Fruit fly (Drosophila melanogaster) whole organism, embryonic: ENCODE data around the gene CG14631.

ENCODE experiments used
- Awh ChIP-seq: fragments of 200-800 bp; sonication (Bioruptor generic); IDR thresholded peaks from 2 replicates; pipeline ENCODE4, ENCODE4 v1.3.6; 2022; ENCODE audit warnings: missing biosample characterization, missing genetic modification characterization
- B-H1 ChIP-seq: fragments of 200-800 bp; sonication (Bioruptor generic); IDR thresholded peaks from 3 replicates; pipeline ENCODE4 v1.3.6; 2022; ENCODE audit warnings: missing biosample characterization, missing genetic modification characterization
- Bteb2 ChIP-seq: fragments of 200-800 bp; sonication (Bioruptor generic); optimal IDR thresholded peaks from 2 replicates; lab custom pipeline; 2016; ENCODE audit warnings: missing biosample characterization, missing genetic modification characterization
- CG11085 ChIP-seq: fragments of 200-800 bp; sonication (Bioruptor generic); IDR thresholded peaks from 2 replicates; pipeline ENCODE4 v1.3.6; 2022; ENCODE audit warnings: missing biosample characterization, missing genetic modification characterization
- CG11398 ChIP-seq: fragments of 200-800 bp; sonication (Bioruptor generic); optimal IDR thresholded peaks from 2 replicates; lab custom pipeline; 2016; ENCODE audit warnings: missing biosample characterization, missing genetic modification characterization
- CG13287 ChIP-seq: fragments of 200-800 bp; sonication (Bioruptor generic); IDR thresholded peaks from 2 replicates; pipeline ENCODE4 v1.3.6; 2022; ENCODE audit warnings: missing biosample characterization, missing genetic modification characterization; ENCODE audit not compliant: partially characterized antibody
- CG15269 ChIP-seq: fragments of 200-800 bp; sonication (Bioruptor generic); optimal IDR thresholded peaks from 2 replicates; lab custom pipeline; 2018; ENCODE audit warnings: missing biosample characterization, mild to moderate bottlenecking, missing genetic modification characterization, moderate library complexity
- CG15601 ChIP-seq: fragments of 200-800 bp; sonication (Bioruptor generic); optimal IDR thresholded peaks from 3 replicates; lab custom pipeline; 2019; ENCODE audit warnings: missing biosample characterization, mild to moderate bottlenecking, missing genetic modification characterization, moderate library complexity
- CG18262 ChIP-seq: fragments of 200-800 bp; optimal IDR thresholded peaks from 3 replicates; lab custom pipeline; 2019; ENCODE audit warnings: missing biosample characterization, mild to moderate bottlenecking, missing genetic modification characterization, moderate library complexity
- CG2875 ChIP-seq: fragments of 200-800 bp; sonication (Bioruptor generic); optimal IDR thresholded peaks from 2 replicates; lab custom pipeline; 2017; ENCODE audit warnings: missing biosample characterization, mild to moderate bottlenecking, missing genetic modification characterization, missing genetic modification reagents
- CG3281 ChIP-seq: fragments of 200-800 bp; sonication (Bioruptor generic); optimal IDR thresholded peaks from 3 replicates; lab custom pipeline; 2017; ENCODE audit warnings: missing biosample characterization, mild to moderate bottlenecking, missing genetic modification characterization
- CG3407 ChIP-seq: fragments of 200-800 bp; sonication (Bioruptor generic); optimal IDR thresholded peaks from 2 replicates; lab custom pipeline; 2018; ENCODE audit warnings: missing biosample characterization, mild to moderate bottlenecking, missing genetic modification characterization
- CG34376 ChIP-seq: fragments of 200-800 bp; sonication (Bioruptor generic); optimal IDR thresholded peaks from 2 replicates; lab custom pipeline; 2018; ENCODE audit warnings: missing biosample characterization, mild to moderate bottlenecking, missing genetic modification characterization
- CG42726 ChIP-seq: fragments of 200-800 bp; sonication (Bioruptor generic); IDR thresholded peaks from 2 replicates; pipeline ENCODE4 v1.3.6; 2022; ENCODE audit warnings: missing biosample characterization, missing genetic modification characterization; ENCODE audit not compliant: partially characterized antibody
- CG6791 ChIP-seq: fragments of 200-800 bp; sonication (Bioruptor generic); IDR thresholded peaks from 3 replicates; pipeline ENCODE4 v1.3.6; 2022; ENCODE audit warnings: missing biosample characterization, missing genetic modification characterization; ENCODE audit not compliant: partially characterized antibody
- CG8944 ChIP-seq: fragments of 200-800 bp; sonication (Bioruptor generic); optimal IDR thresholded peaks from 3 replicates; lab custom pipeline; 2016; ENCODE audit warnings: missing biosample characterization, missing genetic modification characterization
- Chrac-16 ChIP-seq: fragments of 200-800 bp; sonication (Bioruptor generic); optimal IDR thresholded peaks from 3 replicates; lab custom pipeline; 2016; ENCODE audit warnings: missing biosample characterization, missing genetic modification characterization
- Dref ChIP-seq: fragments of 200-800 bp; sonication (Bioruptor generic); IDR thresholded peaks from 2 replicates; pipeline ENCODE4 v1.3.6; 2022; ENCODE audit warnings: missing biosample characterization, missing genetic modification characterization
- E2f1 ChIP-seq: fragments of 200-800 bp; sonication (Bioruptor generic); IDR thresholded peaks from 2 replicates; pipeline ENCODE4 v1.3.6; 2022; ENCODE audit warnings: missing biosample characterization, missing genetic modification characterization
- Fer1 ChIP-seq: fragments of 200-800 bp; sonication (Bioruptor generic); optimal IDR thresholded peaks from 2 replicates; lab custom pipeline; 2017; ENCODE audit warnings: missing biosample characterization, mild to moderate bottlenecking, missing genetic modification characterization
- HLH3B ChIP-seq: fragments of 200-800 bp; sonication (Bioruptor generic); IDR thresholded peaks from 2 replicates; pipeline ENCODE4 v1.3.6; 2022; ENCODE audit warnings: missing biosample characterization, missing genetic modification characterization
- Hr51 ChIP-seq, 2 experiments: fragments of 200-800 bp; sonication (Bioruptor generic); optimal IDR thresholded peaks; 2 replicates in 1 of 2; 3 replicates in 1 of 2; lab custom pipeline; 2016 to 2018; ENCODE audit warnings: missing biosample characterization in 2 of 2, missing genetic modification characterization in 2 of 2, mild to moderate bottlenecking in 1 of 2, moderate library complexity in 1 of 2
- Jarid2 ChIP-seq: fragments of 200-800 bp; sonication (Bioruptor generic); optimal IDR thresholded peaks from 3 replicates; lab custom pipeline; 2017; ENCODE audit warnings: mild to moderate bottlenecking, missing biosample characterization, missing genetic modification reagents, missing genetic modification characterization
- Lhr ChIP-seq: fragments of 200-800 bp; sonication (Bioruptor generic); optimal IDR thresholded peaks from 3 replicates; lab custom pipeline; 2017; ENCODE audit warnings: mild to moderate bottlenecking, missing biosample characterization, missing genetic modification reagents, missing genetic modification characterization
- NfI ChIP-seq: fragments of 200-800 bp; sonication (Bioruptor generic); optimal IDR thresholded peaks from 3 replicates; lab custom pipeline; 2018; ENCODE audit warnings: missing biosample characterization, mild to moderate bottlenecking, missing genetic modification characterization, moderate library complexity
- Oli ChIP-seq: fragments of 200-800 bp; sonication (Bioruptor generic); optimal IDR thresholded peaks from 2 replicates; lab custom pipeline; 2018; ENCODE audit warnings: missing biosample characterization, mild to moderate bottlenecking, missing genetic modification characterization, moderate library complexity
- Six4 ChIP-seq: fragments of 200-800 bp; sonication (Bioruptor generic); optimal IDR thresholded peaks from 2 replicates; lab custom pipeline; 2016; ENCODE audit warnings: missing biosample characterization, missing genetic modification characterization
- Spps ChIP-seq: fragments of 200-800 bp; sonication (Bioruptor generic); optimal IDR thresholded peaks from 2 replicates; lab custom pipeline; 2018; ENCODE audit warnings: missing biosample characterization, mild to moderate bottlenecking, missing genetic modification characterization
- bbx ChIP-seq: fragments of 200-800 bp; sonication (Bioruptor generic); IDR thresholded peaks from 2 replicates; pipeline ENCODE4 v1.3.6; 2022; ENCODE audit warnings: missing biosample characterization, missing genetic modification characterization; ENCODE audit not compliant: partially characterized antibody
- bsh ChIP-seq, 2 experiments: fragments of 200-800 bp; sonication (Bioruptor generic); optimal IDR thresholded peaks; 2 replicates each; lab custom pipeline; 2017 to 2018; ENCODE audit warnings: mild to moderate bottlenecking in 2 of 2, missing biosample characterization in 2 of 2, missing genetic modification characterization in 2 of 2, moderate library complexity in 1 of 2
- cg ChIP-seq: fragments of 200-800 bp; sonication (Bioruptor generic); optimal IDR thresholded peaks from 3 replicates; lab custom pipeline; 2019; ENCODE audit warnings: missing biosample characterization, mild to moderate bottlenecking, missing genetic modification characterization, moderate library complexity
- crol ChIP-seq: fragments of 200-800 bp; sonication (Bioruptor generic); IDR thresholded peaks from 2 replicates; pipeline ENCODE4 v1.3.6; 2022; ENCODE audit warnings: missing biosample characterization, missing genetic modification characterization
- dm ChIP-seq: fragments of 200-800 bp; sonication (Bioruptor generic); optimal IDR thresholded peaks from 3 replicates; lab custom pipeline; 2016; ENCODE audit warnings: missing biosample characterization, missing genetic modification characterization
- ewg ChIP-seq: fragments of 200-800 bp; sonication (Bioruptor generic); optimal IDR thresholded peaks from 3 replicates; lab custom pipeline; 2017; ENCODE audit warnings: mild to moderate bottlenecking, missing biosample characterization, missing genetic modification reagents, missing genetic modification characterization
- eyg ChIP-seq: fragments of 200-800 bp; sonication (Bioruptor generic); optimal IDR thresholded peaks from 3 replicates; lab custom pipeline; 2016; ENCODE audit warnings: missing biosample characterization, missing genetic modification characterization
- hbn ChIP-seq: fragments of 200-800 bp; sonication (Bioruptor generic); IDR thresholded peaks from 2 replicates; pipeline ENCODE4 v1.3.6; 2022; ENCODE audit warnings: missing biosample characterization, missing genetic modification characterization; ENCODE audit not compliant: partially characterized antibody
- lab ChIP-seq: fragments of 200-800 bp; sonication (Bioruptor generic); optimal IDR thresholded peaks from 3 replicates; lab custom pipeline; 2017; ENCODE audit warnings: missing biosample characterization, missing genetic modification characterization, mild to moderate bottlenecking, moderate library complexity, missing genetic modification reagents
- nau ChIP-seq: fragments of 200-800 bp; sonication (Bioruptor generic); optimal IDR thresholded peaks from 3 replicates; lab custom pipeline; 2017; ENCODE audit warnings: missing biosample characterization, mild to moderate bottlenecking, missing genetic modification characterization, missing genetic modification reagents
- pan ChIP-seq, 4 experiments: fragments of >200 bp in 3 of 4; fragments of 200-800 bp in 1 of 4; sonication (Bioruptor generic) in 1 of 4; optimal IDR thresholded peaks in 3 of 4; IDR thresholded peaks in 1 of 4; 2 replicates each; pipeline versions ENCODE4 v1.3.6 to Lab custom; 2017 to 2022; ENCODE audit warnings: missing biosample characterization in 2 of 4, missing genetic modification characterization in 2 of 4, mixed read lengths in 1 of 4
- peb ChIP-seq: fragments of 200-800 bp; sonication (Bioruptor generic); IDR thresholded peaks from 2 replicates; pipeline ENCODE4 v1.3.6; 2022; ENCODE audit warnings: missing biosample characterization, missing genetic modification characterization
- phol ChIP-seq: fragments of 200-800 bp; sonication (Bioruptor generic); optimal IDR thresholded peaks from 3 replicates; lab custom pipeline; 2018; ENCODE audit warnings: missing biosample characterization, mild to moderate bottlenecking, missing genetic modification characterization, moderate library complexity
- pzg ChIP-seq: fragments of 200-800 bp; sonication (Bioruptor generic); optimal IDR thresholded peaks from 3 replicates; lab custom pipeline; 2018; ENCODE audit warnings: missing biosample characterization, mild to moderate bottlenecking, missing genetic modification characterization, moderate library complexity
- sens ChIP-seq: fragments of 200-800 bp; sonication (Bioruptor generic); peaks from one replicate; lab custom pipeline; 2016; ENCODE audit warnings: missing biosample characterization, missing genetic modification characterization
- sqz ChIP-seq: fragments of 200-800 bp; sonication (Bioruptor generic); optimal IDR thresholded peaks from 3 replicates; lab custom pipeline; 2018; ENCODE audit warnings: missing biosample characterization, mild to moderate bottlenecking, missing genetic modification characterization
- unpg ChIP-seq: fragments of 200-800 bp; sonication (Bioruptor generic); optimal IDR thresholded peaks from 3 replicates; lab custom pipeline; 2018; ENCODE audit warnings: missing biosample characterization, mild to moderate bottlenecking, missing genetic modification characterization, moderate library complexity
- usp ChIP-seq: fragments of >200 bp; optimal IDR thresholded peaks from 2 replicates; lab custom pipeline; 2017; ENCODE audit warnings: missing biosample characterization, missing genetic modification characterization
- z ChIP-seq: fragments of 200-800 bp; sonication (Bioruptor generic); IDR thresholded peaks from 3 replicates; pipeline ENCODE4 v1.3.6; 2022; ENCODE audit warnings: missing biosample characterization, missing genetic modification characterization
- zf30C ChIP-seq: fragments of 200-800 bp; sonication (Bioruptor generic); optimal IDR thresholded peaks from 3 replicates; lab custom pipeline; 2018; ENCODE audit warnings: missing biosample characterization, mild to moderate bottlenecking, missing genetic modification characterization
- zfh2 ChIP-seq: fragments of 200-800 bp; sonication (Bioruptor generic); optimal IDR thresholded peaks from 2 replicates; lab custom pipeline; 2016; ENCODE audit warnings: missing biosample characterization, missing genetic modification characterization

Gene CG14631

dm6 chrX:1026511-1026910, 14.7 kb downstream of the CG14631 start, which contains the start of the genes CG32814, CG11638 and CG3021 (continued):
- peak; percentile 37 for TF ChIP-seq sqz (GFP tag; lab: Kevin White, UChicago)
- peak; percentile 22 for TF ChIP-seq CG11398 (GFP tag; lab: Kevin White, UChicago)
- TF ChIP-seq lab: peak; percentile 39
- TF ChIP-seq B-H1 (GFP tag; lab: Robert Waterston, UW): no peak
- peak; percentile 14 for TF ChIP-seq unpg
- TF ChIP-seq Dref (GFP tag; lab: Robert Waterston, UW): 0 out of 2 replicates have a peak, but pooled peaks have one; percentile 16
- no peak for TF ChIP-seq eyg (GFP tag; lab: Kevin White, UChicago)
- no peak for TF ChIP-seq pan (optimal IDR thresholded peaks at IDR 0.05; lab: Kevin White, UChicago)
- peak in 1 of 2 experiments; percentile 28 for TF ChIP-seq pan (GFP tag; optimal IDR thresholded peaks at IDR 0.05 in 1 of 2, IDR thresholded peaks at IDR 0.05 in 1 of 2)
- TF ChIP-seq Awh (GFP tag; lab: Robert Waterston, UW): no peak
- peak; percentile 11 for TF ChIP-seq CG3407 (GFP tag; lab: Kevin White, UChicago)
- peak; percentile 26 for TF ChIP-seq ewg (GFP tag; lab: Kevin White, UChicago)
- peak; percentile 3 for TF ChIP-seq CG18262 (tag; lab: Kevin White, UChicago)
- no peak for TF ChIP-seq CG11085 (GFP tag; lab: Robert Waterston, UW)
- TF ChIP-seq CG15601 (tag; lab: Kevin White, UChicago): peak; percentile 16
- TF ChIP-seq crol: no peak
- 0 out of 2 replicates have a peak, but pooled peaks have one; percentile 42 for TF ChIP-seq hbn (GFP tag; lab: Robert Waterston, UW)
- peak; percentile 26 for TF ChIP-seq CG15269
- peak; percentile 86 for TF ChIP-seq Jarid2
- TF ChIP-seq CG8944 (GFP tag; lab: Kevin White, UChicago): no peak
- TF ChIP-seq zf30C (GFP tag; lab: Kevin White, UChicago): no peak
- TF ChIP-seq Six4: no peak
- no peak for TF ChIP-seq zfh2 (GFP tag; lab: Kevin White, UChicago)
- TF ChIP-seq CG42726 (GFP tag; lab: Robert Waterston, UW): peak; percentile 25; the same call in 1 of the 2 replicates
- peak; percentile 66 for TF ChIP-seq phol (tag; lab: Kevin White, UChicago)
- TF ChIP-seq HLH3B (GFP tag; lab: Robert Waterston, UW): 0 out of 2 replicates have a peak, but pooled peaks have one; percentile 13
- TF ChIP-seq CG34376: peak; percentile 13
- peak; percentile 57; the same call in 1 of the 3 replicates for TF ChIP-seq CG6791 (GFP tag; lab: Robert Waterston, UW)
- peak; percentile 48; the same call in 1 of the 2 replicates for TF ChIP-seq bbx (GFP tag; lab: Robert Waterston, UW)
- TF ChIP-seq Hr51 (GFP tag; optimal IDR thresholded peaks at IDR 0.05; lab: Kevin White, UChicago): peak in 1 of 2 experiments; percentile 25
- no peak for TF ChIP-seq Bteb2
- peak; percentile 24 for TF ChIP-seq Fer1
- no peak for TF ChIP-seq usp
- peak; percentile 89 for TF ChIP-seq sens (GFP tag; lab: Kevin White, UChicago)
- peak; percentile 74 for TF ChIP-seq pzg (GFP tag; lab: Kevin White, UChicago)
- TF ChIP-seq Lhr (GFP tag; lab: Kevin White, UChicago): peak; percentile 11
- peak; percentile 12 for TF ChIP-seq NfI (GFP tag; lab: Kevin White, UChicago)
- peak; percentile 20 for TF ChIP-seq CG3281 (GFP tag; lab: Kevin White, UChicago)
- peak; percentile 60 for TF ChIP-seq CG13287 (GFP tag; lab: Robert Waterston, UW)
- no peak for TF ChIP-seq E2f1
- no peak for TF ChIP-seq z (GFP tag; lab: Robert Waterston, UW)
- TF ChIP-seq peb (GFP tag; lab: Robert Waterston, UW): no peak
- TF ChIP-seq CG2875 (GFP tag; lab: Kevin White, UChicago): peak; percentile 5
- TF ChIP-seq Chrac-16 (GFP tag; lab: Kevin White, UChicago): no peak
- TF ChIP-seq Spps (tag; lab: Kevin White, UChicago): no peak
- peak; percentile 2 for TF ChIP-seq nau (GFP tag; lab: Kevin White, UChicago)
- TF ChIP-seq cg (GFP tag; lab: Kevin White, UChicago): no peak
- peak in 1 of 2 experiments; percentile 36 for TF ChIP-seq bsh (GFP tag; optimal IDR thresholded peaks at IDR 0.05; lab: Kevin White, UChicago)
- TF ChIP-seq Oli: no peak
- TF ChIP-seq dm (GFP tag; lab: Kevin White, UChicago): peak; percentile 46
